Worm (Caenorhabditis elegans) whole organism, late embryonic: ENCODE measurements around the gene T26A8.4.

Experiments used
- ceh-14 ChIP-seq: sonication (generic microtip); optimal IDR thresholded peaks from 2 replicates; lab custom pipeline; 2016; ENCODE audit warnings: missing genotype, missing genetic modification characterization, missing compliant biosample characterization
- ceh-18 ChIP-seq: sonication (generic microtip); optimal IDR thresholded peaks from 2 replicates; lab custom pipeline; 2016; ENCODE audit warnings: missing genetic modification characterization, missing compliant biosample characterization
- ceh-19 ChIP-seq: fragments of 200-800 bp; sonication (Bioruptor generic); optimal IDR thresholded peaks from 2 replicates; lab custom pipeline; 2018; ENCODE audit warnings: mild to moderate bottlenecking, missing genetic modification characterization, missing compliant biosample characterization
- elt-4 ChIP-seq: sonication (generic microtip); optimal IDR thresholded peaks from 2 replicates; lab custom pipeline; 2016; ENCODE audit warnings: missing genetic modification characterization, missing compliant biosample characterization
- gmeb-2 ChIP-seq: sonication (generic microtip); optimal IDR thresholded peaks from 2 replicates; lab custom pipeline; 2016; ENCODE audit warnings: missing genetic modification characterization, inconsistent platforms, missing compliant biosample characterization
- hlh-30 ChIP-seq: sonication (generic microtip); optimal IDR thresholded peaks from 2 replicates; lab custom pipeline; 2017; ENCODE audit warnings: antibody characterized with exemption, missing genetic modification characterization, missing compliant biosample characterization; ENCODE audit not compliant: insufficient read depth
- hlh-8 ChIP-seq: sonication (generic microtip); optimal IDR thresholded peaks from 2 replicates; lab custom pipeline; 2016; ENCODE audit warnings: missing genotype, missing genetic modification characterization, missing compliant biosample characterization
- nfya-1 ChIP-seq: sonication (generic microtip); optimal IDR thresholded peaks from 2 replicates; lab custom pipeline; 2017; ENCODE audit warnings: missing genetic modification characterization, mild to moderate bottlenecking, missing compliant biosample characterization, antibody characterized with exemption, moderate library complexity
- npax-4 ChIP-seq: sonication (generic microtip); optimal IDR thresholded peaks from 2 replicates; lab custom pipeline; 2016; ENCODE audit warnings: missing genetic modification characterization, missing compliant biosample characterization
- pqm-1 ChIP-seq: sonication (generic microtip); optimal IDR thresholded peaks from 2 replicates; lab custom pipeline; 2016; ENCODE audit warnings: missing genetic modification characterization, missing compliant biosample characterization
- ref-2 ChIP-seq: sonication (generic microtip); optimal IDR thresholded peaks from 2 replicates; lab custom pipeline; 2016; ENCODE audit warnings: missing genetic modification characterization, missing compliant biosample characterization
- unc-3 ChIP-seq, 2 experiments: fragments of 200-800 bp in 1 of 2; sonication (Bioruptor generic) in 1 of 2; sonication (generic microtip) in 1 of 2; conservative IDR thresholded peaks in 1 of 2; optimal IDR thresholded peaks in 1 of 2; 2 replicates each; pipeline versions ENCODE4 v1.3.6 to Lab custom; 2016 to 2022; ENCODE audit warnings: missing compliant biosample characterization in 2 of 2, missing genetic modification characterization in 2 of 2, missing genetic modification reagents in 1 of 2
- unc-86 ChIP-seq: sonication (generic microtip); optimal IDR thresholded peaks from 2 replicates; lab custom pipeline; 2016; ENCODE audit warnings: missing genetic modification characterization, missing compliant biosample characterization

ce11 chrIV:8431567-8432458 is 880 bp downstream of the T26A8.4 start:
- TF ChIP-seq unc-86 = no peak
- TF ChIP-seq hlh-30 (tag; lab: Kevin White, UChicago) = peak; percentile 82
- TF ChIP-seq npax-4 = no peak
- TF ChIP-seq ceh-19 (GFP tag; lab: Kevin White, UChicago) = no peak
- peak; percentile 48 for TF ChIP-seq ceh-14 (tag; lab: Kevin White, UChicago)
- peak; percentile 52 for TF ChIP-seq ceh-18 (tag; lab: Kevin White, UChicago)
- TF ChIP-seq nfya-1 (tag; lab: Kevin White, UChicago) = peak; percentile 99
- 0 out of 2 replicates have a peak, but pooled peaks have one; percentile 27 for TF ChIP-seq unc-3 (GFP tag; conservative IDR thresholded peaks at IDR 0.05; lab: Robert Waterston, UW)
- TF ChIP-seq unc-3 (tag; optimal IDR thresholded peaks at IDR 0.05; lab: Kevin White, UChicago) = no peak
- no peak for TF ChIP-seq pqm-1 (tag; lab: Kevin White, UChicago)
- no peak for TF ChIP-seq ref-2
- no peak for TF ChIP-seq elt-4
- no peak for TF ChIP-seq gmeb-2
- TF ChIP-seq hlh-8 (tag; lab: Kevin White, UChicago) = no peak
